Worm (Caenorhabditis elegans): ENCODE measurements around the gene pitr-1.

Gene pitr-1

DNA sequence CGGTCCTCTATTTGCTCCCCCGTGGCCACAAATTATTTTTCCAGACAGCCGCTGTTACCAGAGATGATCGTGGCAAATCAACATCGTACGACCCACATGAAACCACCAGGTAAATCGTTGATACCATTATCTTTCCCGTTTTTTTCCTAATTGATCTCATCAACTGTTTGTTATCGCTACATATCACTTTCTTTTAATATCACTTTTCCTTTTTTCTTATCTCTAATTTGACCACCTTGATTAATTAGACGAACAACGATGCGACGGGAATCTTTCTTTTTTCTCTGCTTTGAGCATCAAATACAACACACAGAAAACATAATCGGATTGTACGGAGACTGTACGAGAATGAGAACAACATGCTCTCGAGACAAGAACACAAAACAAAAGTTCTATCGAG, 46.4 kb downstream of the pitr-1 start:
- TF ChIP-seq W03F9.2 (tag; optimal IDR thresholded peaks at IDR 0.05) (no peak), dao-5 (tag; optimal IDR thresholded peaks at IDR 0.05) (no peak), him-1 (tag; optimal IDR thresholded peaks at IDR 0.05) (no peak)

DNA sequence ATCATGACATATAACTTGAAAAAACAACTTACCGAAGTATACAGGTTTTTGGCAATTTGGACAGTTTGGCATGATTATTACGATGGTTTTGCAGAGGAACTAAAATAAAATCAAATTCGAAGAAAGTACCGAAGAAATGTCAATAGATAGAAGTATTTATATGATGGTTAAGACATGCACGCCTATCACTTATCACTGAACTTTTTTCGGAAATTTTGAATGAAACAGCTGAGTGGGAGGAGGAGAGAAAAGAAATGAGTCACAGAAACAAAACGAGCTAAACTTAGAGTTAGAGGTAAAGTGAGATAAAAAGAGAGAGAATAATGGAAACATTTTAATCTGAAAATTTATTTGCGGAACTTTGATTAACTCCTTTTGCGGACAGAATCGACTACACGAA, 51.4 kb downstream of the pitr-1 start, which contains the start of gene valv-1:
Gene valv-1, minus strand, starts transcription at position 101 of the 400 bp plus-strand sequence.
- no peak for TF ChIP-seq dao-5 (tag; optimal IDR thresholded peaks at IDR 0.05)
- no peak for TF ChIP-seq him-1 (tag; optimal IDR thresholded peaks at IDR 0.05)
- TF ChIP-seq W03F9.2 (tag; optimal IDR thresholded peaks at IDR 0.05), result no peak

DNA sequence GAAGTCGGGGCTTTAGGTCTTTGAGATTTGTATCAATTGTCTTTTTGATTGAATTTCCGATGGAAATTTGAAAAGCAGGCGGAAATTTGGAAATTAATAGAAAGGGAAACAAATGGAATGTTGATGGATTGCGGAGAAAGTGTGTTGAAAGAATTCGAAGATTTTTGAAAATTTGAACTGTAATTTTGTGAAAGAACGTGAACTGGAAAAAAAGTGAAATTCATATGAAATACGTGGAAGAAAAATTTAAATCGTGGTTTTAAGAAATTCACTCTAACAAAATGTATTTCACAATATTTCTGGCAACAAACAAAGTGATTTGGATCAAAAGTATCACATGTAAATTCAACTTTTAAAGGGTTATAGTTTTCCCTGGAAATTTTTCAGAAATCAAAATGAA, 52.1 kb downstream of the pitr-1 start, which contains the start of gene B0496.1:
Gene B0496.1, plus strand, starts transcription at position 301 of the 400 bp plus-strand sequence.
- no peak for TF ChIP-seq W03F9.2 (tag; optimal IDR thresholded peaks at IDR 0.05)
- TF ChIP-seq him-1 (tag; optimal IDR thresholded peaks at IDR 0.05), result no peak
- no peak for TF ChIP-seq dao-5 (tag; optimal IDR thresholded peaks at IDR 0.05)

Data from whole organism, L4/young adult.